Worm (Caenorhabditis elegans): ENCODE measurements around the gene des-2.

des-2 gene

ce11 chrV:11445375-11445774 is 23.9 kb upstream of the des-2 start (continued):
- TF ChIP-seq nhr-28 (tag; optimal IDR thresholded peaks at IDR 0.05) (no peak), hlh-17 (GFP tag; optimal IDR thresholded peaks at IDR 0.05; ENCODE audit: borderline replicate concordance) (no peak), efl-1 (optimal IDR thresholded peaks at IDR 0.05) (no peak), efl-1 (GFP tag; optimal IDR thresholded peaks at IDR 0.05 in 1 of 2) (no peak), lin-13 (GFP tag; optimal IDR thresholded peaks at IDR 0.05) (no peak), unc-86 (tag; optimal IDR thresholded peaks at IDR 0.05) (peak; percentile 7), nhr-47 (tag; optimal IDR thresholded peaks at IDR 0.05) (peak; percentile 0), ama-1 (optimal IDR thresholded peaks at IDR 0.05) (no peak)

- no peak for TF ChIP-seq nhr-47 (tag; optimal IDR thresholded peaks at IDR 0.05)
- TF ChIP-seq fos-1 (tag; optimal IDR thresholded peaks at IDR 0.05): no peak
- TF ChIP-seq nhr-20 (tag; optimal IDR thresholded peaks at IDR 0.05): no peak
- no peak for TF ChIP-seq hpl-2 (GFP tag; optimal IDR thresholded peaks at IDR 0.05)
- TF ChIP-seq ceh-63 (GFP tag; optimal IDR thresholded peaks at IDR 0.05): no peak
- no peak for TF ChIP-seq lir-3 (tag; optimal IDR thresholded peaks at IDR 0.05; ENCODE audit: poor library complexity)
- peak; percentile 38 for TF ChIP-seq lin-14 (GFP tag; optimal IDR thresholded peaks at IDR 0.05)
These were observed 22.0 kb upstream of the des-2 start, which contains the start of gene F57B7.2 for ce11 chrV:11443503-11443902. Gene F57B7.2 (minus strand): TSS chrV:11443603.

DNA sequence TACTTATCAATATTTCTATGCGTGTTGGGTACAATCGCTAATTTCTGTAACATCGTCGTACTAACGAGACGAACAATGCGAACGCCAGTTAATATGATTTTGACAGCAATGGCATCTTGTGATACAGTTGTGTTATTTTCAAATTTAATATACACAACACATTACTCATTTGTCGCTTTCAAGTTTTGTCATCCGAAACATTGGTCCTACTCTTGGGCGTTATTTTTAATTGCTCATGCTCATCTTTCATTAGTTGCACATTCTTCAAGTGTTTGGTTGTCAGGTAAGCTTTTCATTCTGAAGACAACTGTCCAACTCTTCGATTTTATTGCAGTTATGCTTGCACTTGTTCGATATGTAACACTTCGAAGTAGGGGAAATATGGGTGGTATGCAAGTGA is 17.7 kb upstream of the des-2 start:
- TF ChIP-seq elt-2 (tag; optimal IDR thresholded peaks at IDR 0.05) (no peak), irx-1 (tag; optimal IDR thresholded peaks at IDR 0.05) (no peak), hlh-4 (tag; optimal IDR thresholded peaks at IDR 0.05) (no peak), unc-98 (GFP tag; IDR thresholded peaks at IDR 0.05) (no peak), jun-1 (tag; optimal IDR thresholded peaks at IDR 0.05) (no peak), nhr-90 (tag; optimal IDR thresholded peaks at IDR 0.05; ENCODE audit: poor library complexity) (no peak), nhr-11 (tag; optimal IDR thresholded peaks at IDR 0.05) (no peak), ceh-82 (tag; optimal IDR thresholded peaks at IDR 0.05) (no peak), isw-1 (GFP tag; IDR thresholded peaks at IDR 0.05) (no peak), fkh-4 (tag; optimal IDR thresholded peaks at IDR 0.05; ENCODE audit: borderline replicate concordance) (no peak), grh-1 (GFP tag; IDR thresholded peaks at IDR 0.05) (no peak), ztf-11 (tag; optimal IDR thresholded peaks at IDR 0.05) (no peak), nhr-77 (tag; optimal IDR thresholded peaks at IDR 0.05) (no peak), ceh-90 (tag; optimal IDR thresholded peaks at IDR 0.05) (no peak), ets-5 (GFP tag; IDR thresholded peaks at IDR 0.05) (no peak), snu-23 (GFP tag; optimal IDR thresholded peaks at IDR 0.05) (no peak)

DNA sequence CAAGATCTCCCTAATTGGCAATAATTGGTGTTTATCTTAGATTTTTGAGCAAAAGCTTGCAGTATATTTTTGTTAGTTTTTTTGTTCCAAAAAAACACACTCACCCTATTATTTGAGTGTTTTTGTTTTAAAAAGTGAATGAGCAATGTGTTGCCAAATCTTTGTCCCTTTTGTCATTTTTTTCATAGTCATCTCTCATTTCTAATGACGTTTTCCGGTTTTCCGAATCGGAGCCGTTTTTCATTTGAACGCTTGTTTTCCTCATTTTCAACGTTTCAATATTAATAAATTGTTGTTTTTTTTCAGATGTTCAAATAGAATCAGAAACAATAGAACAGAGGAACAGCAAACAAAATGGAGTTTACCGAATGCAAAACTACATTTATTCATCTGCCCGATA is 17.0 kb upstream of the des-2 start, which contains the start of gene dmsr-1:
Gene dmsr-1, plus strand, starts transcription at position 301 of the 400 bp plus-strand sequence.
- no peak for TF ChIP-seq swsn-7 (tag; optimal IDR thresholded peaks at IDR 0.05)
- TF ChIP-seq sox-4 (tag; optimal IDR thresholded peaks at IDR 0.05): no peak
- no peak for TF ChIP-seq nhr-76 (tag; optimal IDR thresholded peaks at IDR 0.05)
- no peak for TF ChIP-seq zip-4 (GFP tag; optimal IDR thresholded peaks at IDR 0.05)
- no peak for TF ChIP-seq skn-1 (tag; optimal IDR thresholded peaks at IDR 0.05)
- TF ChIP-seq hlh-4 (tag; optimal IDR thresholded peaks at IDR 0.05): no peak
- no peak for TF ChIP-seq Y116A8C.19 (tag; optimal IDR thresholded peaks at IDR 0.05; ENCODE audit: borderline replicate concordance)
- no peak for TF ChIP-seq F16B12.6 (tag; optimal IDR thresholded peaks at IDR 0.05)

- TF ChIP-seq grh-1 (GFP tag; IDR thresholded peaks at IDR 0.05) (no peak), lin-14 (GFP tag; optimal IDR thresholded peaks at IDR 0.05) (peak; percentile 33)
These were observed 14.9 kb upstream of the des-2 start for ce11 chrV:11436407-11436806.
